Fruit fly (Drosophila melanogaster): ENCODE results near the gene verm.

Gene verm

dm6 chr3L:19674317-19674716 is 20.7 kb downstream of the verm start:
- no peak for TF ChIP-seq Dfd (GFP tag; optimal IDR thresholded peaks at IDR 0.05)
- peak; percentile 12 for TF ChIP-seq CG4424 (GFP tag; optimal IDR thresholded peaks at IDR 0.05)
- no peak for TF ChIP-seq CG14667 (GFP tag; IDR thresholded peaks at IDR 0.05)
- TF ChIP-seq dmrt99B (tag; optimal IDR thresholded peaks at IDR 0.05) = peak; percentile 33
- TF ChIP-seq Tbp (GFP tag; optimal IDR thresholded peaks at IDR 0.05) = no peak
- no peak for TF ChIP-seq ems (GFP tag; optimal IDR thresholded peaks at IDR 0.05)
- peak; percentile 0 for TF ChIP-seq dm (GFP tag; optimal IDR thresholded peaks at IDR 0.05)
- TF ChIP-seq CG3163 (GFP tag; optimal IDR thresholded peaks at IDR 0.05) = no peak
- TF ChIP-seq Sry-δ (GFP tag; optimal IDR thresholded peaks at IDR 0.05) = no peak
- TF ChIP-seq sc (optimal IDR thresholded peaks at IDR 0.05) = no peak
- TF ChIP-seq sc (GFP tag; optimal IDR thresholded peaks at IDR 0.05) = no peak
- no peak for TF ChIP-seq ato (GFP tag; IDR thresholded peaks at IDR 0.05; ENCODE audit: partially characterized antibody)
- peak; percentile 40 for TF ChIP-seq Xbp1 (GFP tag; optimal IDR thresholded peaks at IDR 0.05)
- TF ChIP-seq CG8765 (GFP tag; IDR thresholded peaks at IDR 0.05) = peak; percentile 53
- TF ChIP-seq grau (tag; optimal IDR thresholded peaks at IDR 0.05) = peak; percentile 4
- no peak for TF ChIP-seq Trl (optimal IDR thresholded peaks at IDR 0.05)
- no peak for TF ChIP-seq Trl (GFP tag; optimal IDR thresholded peaks at IDR 0.05)
- peak; percentile 46; the same call in 1 of the 3 replicates for TF ChIP-seq ase (GFP tag; IDR thresholded peaks at IDR 0.05)
- peak; percentile 34 for TF ChIP-seq CG10654 (GFP tag; optimal IDR thresholded peaks at IDR 0.05)
- TF ChIP-seq CG17361 (GFP tag; IDR thresholded peaks at IDR 0.05) = peak; percentile 38; the same call in 1 of the 3 replicates
- peak; percentile 20 for TF ChIP-seq CG3407 (GFP tag; optimal IDR thresholded peaks at IDR 0.05)
- no peak for TF ChIP-seq CG9609 (GFP tag; optimal IDR thresholded peaks at IDR 0.05)
- TF ChIP-seq so (GFP tag; IDR thresholded peaks at IDR 0.05) = no peak
- TF ChIP-seq CG17328 (GFP tag; IDR thresholded peaks at IDR 0.05) = peak; percentile 36; the same call in 1 of the 2 replicates
- TF ChIP-seq CG5245 (GFP tag; optimal IDR thresholded peaks at IDR 0.05) = peak; percentile 14
- no peak for TF ChIP-seq HLH54F (GFP tag; optimal IDR thresholded peaks at IDR 0.05)
- TF ChIP-seq prd (optimal IDR thresholded peaks at IDR 0.05) = no peak
- peak; percentile 58; the same call in 2 of the 3 replicates for TF ChIP-seq prd (GFP tag; IDR thresholded peaks at IDR 0.05)
- TF ChIP-seq CG2712 (tag; optimal IDR thresholded peaks at IDR 0.05) = peak; percentile 65
- TF ChIP-seq CG10979 (tag; optimal IDR thresholded peaks at IDR 0.05) = peak; percentile 68
- no peak for TF ChIP-seq fru (optimal IDR thresholded peaks at IDR 0.05)
- 0 out of 4 replicates have a peak, but pooled peaks have one; percentile 25 for TF ChIP-seq Gug (GFP tag; IDR thresholded peaks at IDR 0.05)
- TF ChIP-seq CG6854 (GFP tag; optimal IDR thresholded peaks at IDR 0.05) = no peak
- TF ChIP-seq jing (GFP tag; optimal IDR thresholded peaks at IDR 0.05) = peak; percentile 2
- TF ChIP-seq dmrt11E (tag; optimal IDR thresholded peaks at IDR 0.05) = peak; percentile 62
- TF ChIP-seq Hr78 (GFP tag; optimal IDR thresholded peaks at IDR 0.05) = peak in 1 of 2 experiments; percentile 36
- peak; percentile 20 for TF ChIP-seq Oli (tag; optimal IDR thresholded peaks at IDR 0.05)
- peak; percentile 33; the same call in 1 of the 2 replicates for TF ChIP-seq Ptx1 (GFP tag; IDR thresholded peaks at IDR 0.05)
- peak; percentile 67 for TF ChIP-seq ara (GFP tag; IDR thresholded peaks at IDR 0.05)
- no peak for TF ChIP-seq Camta (GFP tag; optimal IDR thresholded peaks at IDR 0.05)
- TF ChIP-seq Pdp1 (GFP tag; optimal IDR thresholded peaks at IDR 0.05) = peak in 1 of 2 experiments; percentile 13
- peak; percentile 35 for TF ChIP-seq CG17359 (tag; optimal IDR thresholded peaks at IDR 0.05)
- TF ChIP-seq Sox102F (GFP tag; optimal IDR thresholded peaks at IDR 0.05) = peak; percentile 30
- 0 out of 3 replicates have a peak, but pooled peaks have one; percentile 58 for TF ChIP-seq ci (GFP tag; IDR thresholded peaks at IDR 0.05)
- 0 out of 3 replicates have a peak, but pooled peaks have one; percentile 41 for TF ChIP-seq ken (GFP tag; IDR thresholded peaks at IDR 0.05)
- TF ChIP-seq bcd (GFP tag; optimal IDR thresholded peaks at IDR 0.05) = peak; percentile 11
- TF ChIP-seq pnt (GFP tag; optimal IDR thresholded peaks at IDR 0.05) = peak; percentile 21
- TF ChIP-seq eyg (GFP tag; optimal IDR thresholded peaks at IDR 0.05) = no peak
- no peak for TF ChIP-seq Lpt (GFP tag; optimal IDR thresholded peaks at IDR 0.05)
- peak; percentile 56 for TF ChIP-seq phol (tag; optimal IDR thresholded peaks at IDR 0.05)
- 0 out of 3 replicates have a peak, but pooled peaks have one; percentile 14 for TF ChIP-seq CG11695 (GFP tag; IDR thresholded peaks at IDR 0.05)
- peak; percentile 14 for TF ChIP-seq CG30403 (GFP tag; optimal IDR thresholded peaks at IDR 0.05)
- peak; percentile 8 for TF ChIP-seq CG17385 (GFP tag; optimal IDR thresholded peaks at IDR 0.05)

All from whole organism, embryonic.